Worm (Caenorhabditis elegans) whole organism, L4/young adult: Measurements from ENCODE around the gene C06E1.7.

Source experiments
- dao-5 ChIP-seq: sonication (generic microtip); optimal IDR thresholded peaks from 2 replicates; lab custom pipeline; 2016; ENCODE audit warnings: missing genotype, missing genetic modification characterization, moderate library complexity, missing compliant biosample characterization
- him-1 ChIP-seq: sonication (generic microtip); optimal IDR thresholded peaks from 2 replicates; lab custom pipeline; 2016; ENCODE audit warnings: missing genotype, missing genetic modification reagents, missing genetic modification characterization, missing compliant biosample characterization

- TF ChIP-seq him-1 (tag; lab: Kevin White, UChicago) = no peak
- no peak for TF ChIP-seq dao-5 (tag; lab: Kevin White, UChicago)
Measured at ce11 chrIII:8630833-8631232, 37.3 kb upstream of the C06E1.7 start, which contains the start of gene dnj-10.
